Worm (Caenorhabditis elegans) whole organism, L2 larva: ENCODE data around the gene srw-61.

Experiments used
- C34F6.9 ChIP-seq: fragments of 150-350 bp; optimal IDR thresholded peaks from 2 replicates; lab custom pipeline; 2014; ENCODE audit warnings: missing biosample characterization, missing genetic modification characterization
- F13H6.1 ChIP-seq: sonication (generic microtip); optimal IDR thresholded peaks from 2 replicates; lab custom pipeline; 2016; ENCODE audit warnings: missing genetic modification characterization, missing compliant biosample characterization
- ZK546.5 ChIP-seq: sonication (generic microtip); optimal IDR thresholded peaks from 2 replicates; lab custom pipeline; 2017; ENCODE audit warnings: missing biosample characterization, missing genetic modification characterization
- alr-1 ChIP-seq: fragments of 150-350 bp; optimal IDR thresholded peaks from 2 replicates; lab custom pipeline; 2014; ENCODE audit warnings: missing biosample characterization, missing genetic modification characterization
- aly-2 ChIP-seq: fragments of 150-350 bp; optimal IDR thresholded peaks from 2 replicates; lab custom pipeline; 2014; ENCODE audit warnings: missing biosample characterization, missing genetic modification characterization
- ama-1 ChIP-seq: fragments of 150-350 bp; optimal IDR thresholded peaks from 2 replicates; lab custom pipeline; 2018; ENCODE audit warnings: inconsistent platforms
- blmp-1 ChIP-seq: sonication (generic microtip); optimal IDR thresholded peaks from 2 replicates; lab custom pipeline; 2017; ENCODE audit warnings: missing genetic modification characterization, mild to moderate bottlenecking, missing compliant biosample characterization, antibody characterized with exemption, moderate library complexity; ENCODE audit not compliant: insufficient read depth
- ceh-16 ChIP-seq: fragments of 150-350 bp; optimal IDR thresholded peaks from 2 replicates; lab custom pipeline; 2014; ENCODE audit warnings: missing biosample characterization, missing genetic modification characterization
- dmd-4 ChIP-seq: sonication (generic microtip); optimal IDR thresholded peaks from 2 replicates; lab custom pipeline; 2017; ENCODE audit warnings: missing biosample characterization, missing genetic modification characterization
- egl-27 ChIP-seq: sonication (generic microtip); optimal IDR thresholded peaks from 3 replicates; lab custom pipeline; 2017; ENCODE audit warnings: missing biosample characterization, missing genetic modification reagents, missing genetic modification characterization
- fos-1 ChIP-seq: fragments of 150-350 bp; optimal IDR thresholded peaks from 2 replicates; lab custom pipeline; 2014; ENCODE audit warnings: missing biosample characterization, missing genetic modification characterization
- lin-11 ChIP-seq: fragments of 150-350 bp; sonication (generic microtip); optimal IDR thresholded peaks from 2 replicates; lab custom pipeline; 2014; ENCODE audit warnings: missing biosample characterization, missing genetic modification characterization, inconsistent platforms, mixed read lengths
- lin-13 ChIP-seq: fragments of 150-350 bp; optimal IDR thresholded peaks from 2 replicates; lab custom pipeline; 2014; ENCODE audit warnings: missing biosample characterization, missing genetic modification reagents, missing genetic modification characterization
- lsy-2 ChIP-seq, 2 experiments: fragments of 150-350 bp in 1 of 2; sonication (generic microtip) in 1 of 2; optimal IDR thresholded peaks; 2 replicates each; lab custom pipeline; 2014 to 2017; ENCODE audit warnings: missing biosample characterization in 2 of 2, missing genetic modification characterization in 2 of 2
- mdl-1 ChIP-seq, 2 experiments: fragments of 150-350 bp in 1 of 2; sonication (generic microtip) in 1 of 2; optimal IDR thresholded peaks; 2 replicates each; lab custom pipeline; 2017; ENCODE audit warnings: missing biosample characterization in 2 of 2, missing genetic modification characterization in 2 of 2
- nhr-10 ChIP-seq: sonication (generic microtip); optimal IDR thresholded peaks from 2 replicates; lab custom pipeline; 2017; ENCODE audit warnings: missing biosample characterization, missing genetic modification characterization
- nhr-11 ChIP-seq: fragments of 150-350 bp; optimal IDR thresholded peaks from 2 replicates; lab custom pipeline; 2014; ENCODE audit warnings: missing biosample characterization, missing genetic modification characterization
- nhr-12 ChIP-seq: fragments of 150-350 bp; optimal IDR thresholded peaks from 2 replicates; lab custom pipeline; 2014; ENCODE audit warnings: missing biosample characterization, missing genetic modification characterization
- nhr-129 ChIP-seq: fragments of 150-350 bp; optimal IDR thresholded peaks from 2 replicates; lab custom pipeline; 2014; ENCODE audit warnings: missing biosample characterization, missing genetic modification characterization
- nhr-21 ChIP-seq: fragments of 150-350 bp; optimal IDR thresholded peaks from 2 replicates; lab custom pipeline; 2014; ENCODE audit warnings: missing biosample characterization, missing genetic modification characterization
- nhr-23 ChIP-seq: fragments of 150-350 bp; optimal IDR thresholded peaks from 2 replicates; lab custom pipeline; 2014; ENCODE audit warnings: missing biosample characterization, missing genetic modification reagents, missing genetic modification characterization
- nhr-237 ChIP-seq: fragments of 150-350 bp; optimal IDR thresholded peaks from 2 replicates; lab custom pipeline; 2014; ENCODE audit warnings: missing biosample characterization, missing genetic modification characterization
- nhr-25 ChIP-seq: fragments of 150-350 bp; sonication (generic microtip); optimal IDR thresholded peaks from 3 replicates; lab custom pipeline; 2014; ENCODE audit warnings: missing biosample characterization, missing genetic modification characterization
- nhr-6 ChIP-seq: fragments of 150-350 bp; optimal IDR thresholded peaks from 2 replicates; lab custom pipeline; 2014; ENCODE audit warnings: missing biosample characterization, missing genetic modification characterization
- peb-1 ChIP-seq: fragments of 150-350 bp; optimal IDR thresholded peaks from 2 replicates; lab custom pipeline; 2014; ENCODE audit warnings: missing biosample characterization, missing genetic modification characterization
- sem-4 ChIP-seq: fragments of 150-350 bp; optimal IDR thresholded peaks from 2 replicates; lab custom pipeline; 2014; ENCODE audit warnings: missing biosample characterization, missing genetic modification reagents, missing genetic modification characterization
- sma-9 ChIP-seq, 2 experiments: fragments of 150-350 bp in 1 of 2; sonication (generic microtip) in 1 of 2; optimal IDR thresholded peaks; 2 replicates each; lab custom pipeline; 2014 to 2016; ENCODE audit warnings: missing genetic modification characterization in 2 of 2, mild to moderate bottlenecking in 1 of 2, missing biosample characterization in 1 of 2, missing compliant biosample characterization in 1 of 2, missing genetic modification reagents in 1 of 2, moderate library complexity in 1 of 2
- snpc-4 ChIP-seq: fragments of 150-350 bp; optimal IDR thresholded peaks from 2 replicates; lab custom pipeline; 2014; ENCODE audit warnings: missing biosample characterization, missing genetic modification characterization
- unc-55 ChIP-seq: fragments of 150-350 bp; sonication (generic microtip); optimal IDR thresholded peaks from 3 replicates; lab custom pipeline; 2014; ENCODE audit warnings: missing biosample characterization, missing genetic modification reagents, missing genetic modification characterization
- unc-62 ChIP-seq: fragments of 150-350 bp; optimal IDR thresholded peaks from 2 replicates; lab custom pipeline; 2014; ENCODE audit warnings: missing biosample characterization, missing genetic modification reagents, missing genetic modification characterization
- zag-1 ChIP-seq: fragments of 150-350 bp; optimal IDR thresholded peaks from 2 replicates; lab custom pipeline; 2014; ENCODE audit warnings: missing biosample characterization, missing genetic modification characterization
- ztf-1 ChIP-seq: fragments of 200-800 bp; sonication (Bioruptor generic); conservative IDR thresholded peaks from 2 replicates; pipeline ENCODE4 v1.3.6; 2022; ENCODE audit warnings: missing genetic modification characterization, missing compliant biosample characterization
- ztf-4 ChIP-seq: fragments of 150-350 bp; optimal IDR thresholded peaks from 2 replicates; lab custom pipeline; 2014; ENCODE audit warnings: missing biosample characterization, missing genetic modification characterization

Gene srw-61

ce11 chrIV:16257330-16257729 is 18.9 kb upstream of the srw-61 start, which contains the start of gene hlh-31:
TSS of gene hlh-31 (plus strand) at chrIV:16257630.
- TF ChIP-seq nhr-21 (tag; lab: Kevin White, UChicago): no peak
- TF ChIP-seq unc-55: peak; percentile 6

- TF ChIP-seq sma-9 (GFP tag; optimal IDR thresholded peaks at IDR 0.05; lab: Kevin White, UChicago): no peak
- TF ChIP-seq sma-9 (tag; optimal IDR thresholded peaks at IDR 0.05; lab: Kevin White, UChicago): no peak
- no peak for TF ChIP-seq ztf-1
These were observed 16.0 kb upstream of the srw-61 start, which contains the start of gene hlh-17 for ce11 chrIV:16254464-16254863. TSS of gene hlh-17 (plus strand) at chrIV:16254764.

- no peak for TF ChIP-seq alr-1
- no peak for TF ChIP-seq nhr-10 (tag; lab: Kevin White, UChicago)
- no peak for TF ChIP-seq nhr-25
- TF ChIP-seq nhr-23: no peak
- TF ChIP-seq snpc-4: no peak
- TF ChIP-seq ztf-4 (tag; lab: Kevin White, UChicago): no peak
- no peak for TF ChIP-seq fos-1 (tag; lab: Kevin White, UChicago)
- TF ChIP-seq nhr-129 (tag; lab: Kevin White, UChicago): no peak
- no peak for TF ChIP-seq zag-1
- no peak for TF ChIP-seq sma-9 (GFP tag; optimal IDR thresholded peaks at IDR 0.05; lab: Kevin White, UChicago)
- no peak for TF ChIP-seq sma-9 (tag; optimal IDR thresholded peaks at IDR 0.05; lab: Kevin White, UChicago)
- no peak for TF ChIP-seq egl-27 (tag; lab: Kevin White, UChicago)
- TF ChIP-seq ZK546.5 (tag; lab: Kevin White, UChicago): no peak
- no peak for TF ChIP-seq mdl-1 (tag; optimal IDR thresholded peaks at IDR 0.05; lab: Kevin White, UChicago)
These were observed 8.7 kb upstream of the srw-61 start, which contains the start of gene F38C2.1 for ce11 chrIV:16247131-16247530. TSS of gene F38C2.1 (plus strand) at chrIV:16247431.

DNA sequence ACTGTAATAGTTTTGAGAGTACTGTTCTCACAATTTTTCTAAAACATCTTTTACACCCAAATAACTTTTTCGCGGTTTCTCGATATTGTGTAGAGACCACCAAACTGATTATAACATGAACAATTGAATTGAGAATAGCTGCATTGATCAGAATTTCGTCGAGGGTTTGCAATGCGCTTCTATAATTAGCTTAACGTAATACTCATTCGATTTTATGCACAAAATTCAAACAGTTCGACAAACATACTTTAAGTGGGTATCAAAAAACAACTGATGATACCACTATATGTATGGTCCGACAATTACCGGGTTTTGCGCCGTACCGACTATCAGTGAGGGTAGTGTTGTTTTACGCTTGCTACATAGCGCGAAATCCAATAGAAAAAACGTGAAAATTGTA is 1.6 kb downstream of the srw-61 start:
- TF ChIP-seq alr-1: no peak
- no peak for TF ChIP-seq lin-13 (GFP tag; lab: Kevin White, UChicago)
- TF ChIP-seq lin-11 (tag; lab: Kevin White, UChicago): no peak
- TF ChIP-seq lsy-2 (tag; optimal IDR thresholded peaks at IDR 0.05; lab: Kevin White, UChicago): no peak
- TF ChIP-seq ztf-4 (tag; lab: Kevin White, UChicago): no peak
- no peak for TF ChIP-seq ZK546.5 (tag; lab: Kevin White, UChicago)
- TF ChIP-seq zag-1: no peak
- TF ChIP-seq unc-55: no peak
- no peak for TF ChIP-seq nhr-11 (tag; lab: Kevin White, UChicago)
- TF ChIP-seq blmp-1: no peak

DNA sequence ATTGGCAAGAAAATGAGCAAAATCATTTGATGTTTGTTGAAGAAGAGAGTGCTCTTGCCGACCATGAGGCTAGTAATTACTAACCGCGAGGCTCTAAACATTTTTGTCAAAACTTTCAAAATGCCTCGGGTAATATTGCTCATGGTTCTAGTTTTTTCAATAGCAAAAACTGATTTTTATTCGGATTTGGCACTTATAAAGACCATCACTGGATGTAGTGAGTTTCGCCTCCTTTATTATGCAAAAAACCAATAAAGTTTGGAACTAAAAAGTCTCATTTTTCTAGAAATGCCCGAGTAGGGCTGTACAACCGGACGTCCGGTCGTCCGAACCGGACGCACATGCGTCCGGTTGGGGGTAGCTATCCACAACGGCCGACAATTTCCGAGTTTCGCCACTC is 5.4 kb downstream of the srw-61 start, which contains the start of the genes hpa-1 and irld-39:
TSS of gene hpa-1 (minus strand) at position 101 of the 400 bp plus-strand sequence.
TSS of gene irld-39 (plus strand) at position 121 of the 400 bp plus-strand sequence.
- no peak for TF ChIP-seq nhr-6 (tag; lab: Kevin White, UChicago)

DNA sequence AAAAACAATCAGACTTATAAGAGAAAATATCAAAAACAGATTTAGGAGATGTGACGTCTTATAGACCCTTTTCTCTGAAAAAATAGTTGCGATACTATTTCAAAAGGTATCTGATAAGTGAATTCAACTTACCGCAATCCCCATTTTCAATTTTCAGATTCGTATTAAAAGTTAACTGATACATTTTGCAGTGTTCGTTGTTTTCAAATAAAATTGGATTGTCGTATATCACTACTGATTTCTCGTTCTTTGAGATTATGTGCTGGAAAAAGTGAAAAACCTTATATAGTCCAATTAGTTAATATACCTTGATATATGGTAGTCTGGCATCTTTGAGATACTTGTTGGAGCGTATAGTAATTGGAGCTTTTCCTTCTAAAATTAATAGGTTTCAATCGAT is 8.0 kb downstream of the srw-61 start:
- no peak for TF ChIP-seq lin-11 (tag; lab: Kevin White, UChicago)
- no peak for TF ChIP-seq unc-62 (GFP tag; lab: Kevin White, UChicago)
- no peak for TF ChIP-seq ama-1 (lab: Kevin White, UChicago)
- no peak for TF ChIP-seq unc-55
- TF ChIP-seq dmd-4: no peak
- no peak for TF ChIP-seq fos-1 (tag; lab: Kevin White, UChicago)
- no peak for TF ChIP-seq alr-1
- no peak for TF ChIP-seq sem-4 (tag; lab: Kevin White, UChicago)
- no peak for TF ChIP-seq ZK546.5 (tag; lab: Kevin White, UChicago)
- no peak for TF ChIP-seq C34F6.9 (tag; lab: Kevin White, UChicago)
- no peak for TF ChIP-seq aly-2 (tag; lab: Kevin White, UChicago)
- no peak for TF ChIP-seq peb-1 (tag; lab: Kevin White, UChicago)
- TF ChIP-seq ceh-16 (tag; lab: Kevin White, UChicago): no peak
- no peak for TF ChIP-seq nhr-12
- no peak for TF ChIP-seq zag-1
- TF ChIP-seq nhr-237 (tag; lab: Kevin White, UChicago): no peak
- no peak for TF ChIP-seq nhr-21 (tag; lab: Kevin White, UChicago)
- TF ChIP-seq F13H6.1: no peak
